Worm (Caenorhabditis elegans) whole organism, young adult: Measurements from ENCODE around the gene myo-3.

Experiments
- B0019.2 ChIP-seq: fragments of 200-800 bp; sonication (Bioruptor generic); conservative IDR thresholded peaks from 2 replicates; pipeline ENCODE4 v1.3.6; 2022; ENCODE audit warnings: missing genetic modification reagents, missing genetic modification characterization, missing compliant biosample characterization
- B0336.3 ChIP-seq: fragments of 200-800 bp; sonication (Bioruptor generic); IDR thresholded peaks from 2 replicates; pipeline ENCODE4 v1.3.6; 2022; ENCODE audit warnings: missing genetic modification characterization, missing compliant biosample characterization
- F39B2.1 ChIP-seq: fragments of 200-800 bp; sonication (Bioruptor generic); IDR thresholded peaks from 2 replicates; pipeline ENCODE4 v1.3.6; 2022; ENCODE audit warnings: missing genetic modification reagents, missing genetic modification characterization, missing compliant biosample characterization
- F49E8.2 ChIP-seq: sonication (generic microtip); optimal IDR thresholded peaks from 3 replicates; lab custom pipeline; 2017; ENCODE audit warnings: missing genetic modification characterization, mild to moderate bottlenecking, missing compliant biosample characterization, antibody characterized with exemption, moderate library complexity; ENCODE audit not compliant: insufficient read depth
- F55B11.4 ChIP-seq: sonication (generic microtip); optimal IDR thresholded peaks from 2 replicates; lab custom pipeline; 2016; ENCODE audit warnings: missing compliant biosample characterization, missing genetic modification characterization, borderline replicate concordance; ENCODE audit not compliant: insufficient read depth
- K11D2.4 ChIP-seq: fragments of 200-800 bp; sonication (Bioruptor generic); IDR thresholded peaks from 2 replicates; pipeline ENCODE4 v1.3.6; 2022; ENCODE audit warnings: missing genetic modification reagents, missing genetic modification characterization, missing compliant biosample characterization
- Y53G8AR.9 ChIP-seq: fragments of 200-800 bp; sonication (Bioruptor generic); conservative IDR thresholded peaks from 2 replicates; pipeline ENCODE4 v1.3.6; 2022; ENCODE audit warnings: missing genetic modification reagents, missing genetic modification characterization, missing compliant biosample characterization
- Y95B8A.8 ChIP-seq: fragments of 200-800 bp; sonication (Bioruptor generic); IDR thresholded peaks from 2 replicates; pipeline ENCODE4 v1.3.6; 2022; ENCODE audit warnings: missing genetic modification reagents, missing genetic modification characterization, missing compliant biosample characterization
- atf-7 ChIP-seq: sonication (generic microtip); optimal IDR thresholded peaks from 2 replicates; lab custom pipeline; 2017; ENCODE audit warnings: mild to moderate bottlenecking, missing genetic modification characterization, missing compliant biosample characterization
- bed-1 ChIP-seq: fragments of 200-800 bp; sonication (Bioruptor generic); IDR thresholded peaks from 2 replicates; pipeline ENCODE4 v1.3.6; 2022; ENCODE audit warnings: missing genetic modification reagents, missing genetic modification characterization, missing compliant biosample characterization
- ccch-3 ChIP-seq: fragments of 200-800 bp; sonication (Bioruptor generic); optimal IDR thresholded peaks from 2 replicates; lab custom pipeline; 2018; ENCODE audit warnings: mild to moderate bottlenecking, missing genetic modification characterization, missing compliant biosample characterization
- cebp-1 ChIP-seq, 2 experiments: fragments of 200-800 bp in 1 of 2; sonication (Bioruptor generic) in 1 of 2; sonication (generic microtip) in 1 of 2; IDR thresholded peaks in 1 of 2; optimal IDR thresholded peaks in 1 of 2; 2 replicates each; pipeline versions ENCODE4 v1.3.6 to Lab custom; 2017 to 2022; ENCODE audit warnings: missing compliant biosample characterization in 2 of 2, missing genetic modification characterization in 2 of 2, mild to moderate bottlenecking in 1 of 2, missing genetic modification reagents in 1 of 2, moderate library complexity in 1 of 2
- ceh-100 ChIP-seq: fragments of 200-800 bp; sonication (Bioruptor generic); IDR thresholded peaks from 2 replicates; pipeline ENCODE4 v1.3.6; 2022; ENCODE audit warnings: missing genetic modification reagents, missing genetic modification characterization, missing compliant biosample characterization
- die-1 ChIP-seq: sonication (generic microtip); optimal IDR thresholded peaks from 2 replicates; lab custom pipeline; 2016; ENCODE audit warnings: missing genotype, mild to moderate bottlenecking, missing genetic modification characterization, missing compliant biosample characterization
- dpl-1 ChIP-seq: fragments of 150-350 bp; optimal IDR thresholded peaks from 2 replicates; lab custom pipeline; 2014; ENCODE audit warnings: missing biosample characterization, missing genetic modification reagents, missing genetic modification characterization
- egl-18 ChIP-seq: fragments of 200-800 bp; sonication (Bioruptor generic); IDR thresholded peaks from 2 replicates; pipeline ENCODE4 v1.3.6; 2022; ENCODE audit warnings: missing genetic modification reagents, missing genetic modification characterization, missing compliant biosample characterization
- ets-4 ChIP-seq: fragments of 200-800 bp; sonication (Bioruptor generic); optimal IDR thresholded peaks from 2 replicates; lab custom pipeline; 2018; ENCODE audit warnings: mild to moderate bottlenecking, missing genetic modification characterization, missing compliant biosample characterization
- fkh-3 ChIP-seq: sonication (generic microtip); optimal IDR thresholded peaks from 2 replicates; lab custom pipeline; 2016; ENCODE audit warnings: mild to moderate bottlenecking, missing genetic modification characterization, missing compliant biosample characterization
- gei-17 ChIP-seq: fragments of 200-800 bp; sonication (Bioruptor generic); optimal IDR thresholded peaks from 2 replicates; lab custom pipeline; 2018; ENCODE audit warnings: mild to moderate bottlenecking, missing genetic modification characterization, missing compliant biosample characterization
- him-1 ChIP-seq: sonication (generic microtip); optimal IDR thresholded peaks from 2 replicates; lab custom pipeline; 2016; ENCODE audit warnings: missing genotype, missing genetic modification reagents, missing genetic modification characterization, missing compliant biosample characterization
- hmg-1.2 ChIP-seq: fragments of 200-800 bp; sonication (Bioruptor generic); IDR thresholded peaks from 2 replicates; pipeline ENCODE4 v1.3.6; 2022; ENCODE audit warnings: missing genetic modification reagents, missing genetic modification characterization, missing compliant biosample characterization
- hmg-20 ChIP-seq: fragments of 200-800 bp; sonication (Bioruptor generic); IDR thresholded peaks from 2 replicates; pipeline ENCODE4 v1.3.6; 2022; ENCODE audit warnings: missing genetic modification reagents, missing genetic modification characterization, missing compliant biosample characterization
- let-526 ChIP-seq: fragments of 200-800 bp; sonication (Bioruptor generic); IDR thresholded peaks from 2 replicates; pipeline ENCODE4 v1.3.6; 2022; ENCODE audit warnings: missing genetic modification reagents, missing genetic modification characterization, missing compliant biosample characterization
- let-607 ChIP-seq, 2 experiments: fragments of 200-800 bp in 1 of 2; sonication (Bioruptor generic) in 1 of 2; sonication (generic microtip) in 1 of 2; optimal IDR thresholded peaks; 2 replicates each; lab custom pipeline; 2016 to 2018; ENCODE audit warnings: mild to moderate bottlenecking in 2 of 2, missing compliant biosample characterization in 2 of 2, missing genetic modification characterization in 2 of 2, moderate library complexity in 2 of 2, missing genotype in 1 of 2
- lin-35 ChIP-seq, 3 experiments: fragments of 150-350 bp in 2 of 3; sonication (generic microtip) in 1 of 3; optimal IDR thresholded peaks; 2 replicates each; lab custom pipeline; 2014 to 2018; ENCODE audit warnings: missing biosample characterization in 3 of 3, missing genetic modification characterization in 3 of 3, missing genetic modification reagents in 3 of 3
- lin-54 ChIP-seq: fragments of 200-800 bp; sonication (Bioruptor generic); optimal IDR thresholded peaks from 2 replicates; lab custom pipeline; 2018; ENCODE audit warnings: mild to moderate bottlenecking, missing genetic modification characterization, missing compliant biosample characterization
- lsl-1 ChIP-seq: fragments of 200-800 bp; sonication (Bioruptor generic); optimal IDR thresholded peaks from 2 replicates; lab custom pipeline; 2018; ENCODE audit warnings: mild to moderate bottlenecking, missing genetic modification characterization, moderate library complexity, missing compliant biosample characterization
- lsy-27 ChIP-seq: sonication (generic microtip); optimal IDR thresholded peaks from 2 replicates; lab custom pipeline; 2017; ENCODE audit warnings: missing genetic modification characterization, mild to moderate bottlenecking, missing compliant biosample characterization, antibody characterized with exemption, missing genotype, borderline replicate concordance; ENCODE audit not compliant: insufficient read depth
- madf-3 ChIP-seq: fragments of 200-800 bp; sonication (Bioruptor generic); IDR thresholded peaks from 2 replicates; pipeline ENCODE4 v1.3.6; 2022; ENCODE audit warnings: missing genetic modification reagents, missing genetic modification characterization, missing compliant biosample characterization
- madf-6 ChIP-seq: fragments of 200-800 bp; sonication (Bioruptor generic); IDR thresholded peaks from 2 replicates; pipeline ENCODE4 v1.3.6; 2022; ENCODE audit warnings: missing genetic modification reagents, missing genetic modification characterization, missing compliant biosample characterization
- madf-8 ChIP-seq: fragments of 200-800 bp; sonication (Bioruptor generic); conservative IDR thresholded peaks from 2 replicates; pipeline ENCODE4 v1.3.6; 2022; ENCODE audit warnings: missing genetic modification reagents, missing genetic modification characterization, missing compliant biosample characterization
- mxl-1 ChIP-seq: sonication (generic microtip); optimal IDR thresholded peaks from 2 replicates; lab custom pipeline; 2016; ENCODE audit warnings: missing genetic modification characterization, missing compliant biosample characterization
- nhr-27 ChIP-seq: fragments of 200-800 bp; sonication (Bioruptor generic); optimal IDR thresholded peaks from 2 replicates; lab custom pipeline; 2018; ENCODE audit warnings: mild to moderate bottlenecking, missing genetic modification characterization, moderate library complexity, missing compliant biosample characterization
- nhr-80 ChIP-seq: sonication (generic microtip); optimal IDR thresholded peaks from 2 replicates; lab custom pipeline; 2016; ENCODE audit warnings: missing genetic modification characterization, missing compliant biosample characterization
- nhr-90 ChIP-seq: sonication (generic microtip); optimal IDR thresholded peaks from 2 replicates; lab custom pipeline; 2016; ENCODE audit warnings: missing genotype, mild to moderate bottlenecking, missing genetic modification characterization, missing compliant biosample characterization
- pbrm-1 ChIP-seq: fragments of 200-800 bp; sonication (Bioruptor generic); IDR thresholded peaks from 2 replicates; pipeline ENCODE4 v1.3.6; 2022; ENCODE audit warnings: missing genetic modification reagents, missing genetic modification characterization, missing compliant biosample characterization
- rec-8 ChIP-seq, 2 experiments: sonication (generic microtip); optimal IDR thresholded peaks; 2 replicates each; lab custom pipeline; 2016; ENCODE audit warnings: mild to moderate bottlenecking in 2 of 2, missing genetic modification characterization in 2 of 2, missing genetic modification reagents in 2 of 2, missing genotype in 2 of 2, missing biosample characterization in 1 of 2, missing compliant biosample characterization in 1 of 2, moderate library complexity in 1 of 2
- sea-2 ChIP-seq: fragments of 200-800 bp; sonication (Bioruptor generic); IDR thresholded peaks from 2 replicates; pipeline ENCODE4 v1.3.6; 2022; ENCODE audit warnings: missing genetic modification characterization, missing compliant biosample characterization
- snpc-3.4 ChIP-seq: sonication (generic microtip); optimal IDR thresholded peaks from 2 replicates; lab custom pipeline; 2017; ENCODE audit warnings: missing genetic modification characterization, mild to moderate bottlenecking, missing compliant biosample characterization, antibody characterized with exemption, moderate library complexity, missing genotype, missing genetic modification reagents
- tbp1 ChIP-seq: fragments of 200-800 bp; sonication (Bioruptor generic); optimal IDR thresholded peaks from 2 replicates; lab custom pipeline; 2018; ENCODE audit warnings: mild to moderate bottlenecking, missing genetic modification characterization, missing compliant biosample characterization
- tlf-1 ChIP-seq: fragments of 200-800 bp; sonication (Bioruptor generic); optimal IDR thresholded peaks from 2 replicates; lab custom pipeline; 2018; ENCODE audit warnings: mild to moderate bottlenecking, missing genetic modification characterization, missing compliant biosample characterization
- xnd-1 ChIP-seq: sonication (generic microtip); optimal IDR thresholded peaks from 2 replicates; lab custom pipeline; 2016; ENCODE audit warnings: missing genotype, missing genetic modification reagents, missing genetic modification characterization, missing compliant biosample characterization
- zim-3 ChIP-seq: sonication (generic microtip); optimal IDR thresholded peaks from 2 replicates; lab custom pipeline; 2017; ENCODE audit warnings: mild to moderate bottlenecking, missing genetic modification characterization, moderate library complexity, missing compliant biosample characterization
- ztf-18 ChIP-seq: sonication (generic microtip); optimal IDR thresholded peaks from 2 replicates; lab custom pipeline; 2016; ENCODE audit warnings: missing genotype, mild to moderate bottlenecking, missing genetic modification characterization, missing compliant biosample characterization
- ztf-28 ChIP-seq: fragments of 200-800 bp; sonication (Bioruptor generic); IDR thresholded peaks from 2 replicates; pipeline ENCODE4 v1.3.6; 2022; ENCODE audit warnings: missing genetic modification reagents, missing genetic modification characterization, missing compliant biosample characterization

Gene myo-3

DNA sequence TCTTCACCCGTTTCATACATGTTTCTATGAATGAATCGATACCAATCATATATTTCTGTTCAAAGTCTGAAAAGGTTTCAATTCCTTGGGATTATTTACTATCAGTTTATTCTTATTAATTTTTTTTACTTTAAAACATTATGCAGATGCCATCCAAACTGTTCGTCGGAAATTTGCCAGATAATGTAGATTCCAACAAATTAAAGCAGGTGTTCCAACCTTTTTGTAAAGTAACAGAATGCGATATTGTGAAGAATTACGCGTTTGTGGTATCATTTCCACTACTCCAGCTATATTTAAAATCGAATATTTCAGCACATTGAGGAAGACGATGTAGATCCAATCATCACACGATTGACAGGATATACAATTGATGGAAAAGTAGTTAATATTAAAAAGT is 42.0 kb downstream of the myo-3 start, which contains the start of gene rnp-1 (continued):
- TF ChIP-seq F39B2.1 (GFP tag; lab: Robert Waterston, UW) (no peak), cebp-1 (GFP tag; IDR thresholded peaks at IDR 0.05; lab: Robert Waterston, UW) (no peak), cebp-1 (tag; optimal IDR thresholded peaks at IDR 0.05; lab: Kevin White, UChicago) (no peak), hmg-20 (GFP tag; lab: Robert Waterston, UW) (no peak), Y53G8AR.9 (GFP tag; lab: Robert Waterston, UW) (0 out of 2 replicates have a peak, but pooled peaks have one; percentile 36), ceh-100 (GFP tag; lab: Robert Waterston, UW) (0 out of 2 replicates have a peak, but pooled peaks have one; percentile 23), ets-4 (GFP tag; lab: Kevin White, UChicago) (no peak), lsy-27 (tag; lab: Kevin White, UChicago) (no peak), xnd-1 (tag; lab: Kevin White, UChicago) (no peak), rec-8 (tag; optimal IDR thresholded peaks at IDR 0.05; lab: Kevin White, UChicago) (no peak), ccch-3 (GFP tag; lab: Kevin White, UChicago) (no peak), B0019.2 (GFP tag; lab: Robert Waterston, UW) (no peak), atf-7 (tag; lab: Kevin White, UChicago) (no peak), hmg-1.2 (GFP tag; lab: Robert Waterston, UW) (0 out of 2 replicates have a peak, but pooled peaks have one; percentile 8), B0336.3 (GFP tag; lab: Robert Waterston, UW) (peak; percentile 58; the same call in 1 of the 2 replicates), Y95B8A.8 (GFP tag; lab: Robert Waterston, UW) (no peak), madf-3 (GFP tag; lab: Robert Waterston, UW) (no peak), madf-6 (GFP tag; lab: Robert Waterston, UW) (no peak)

DNA sequence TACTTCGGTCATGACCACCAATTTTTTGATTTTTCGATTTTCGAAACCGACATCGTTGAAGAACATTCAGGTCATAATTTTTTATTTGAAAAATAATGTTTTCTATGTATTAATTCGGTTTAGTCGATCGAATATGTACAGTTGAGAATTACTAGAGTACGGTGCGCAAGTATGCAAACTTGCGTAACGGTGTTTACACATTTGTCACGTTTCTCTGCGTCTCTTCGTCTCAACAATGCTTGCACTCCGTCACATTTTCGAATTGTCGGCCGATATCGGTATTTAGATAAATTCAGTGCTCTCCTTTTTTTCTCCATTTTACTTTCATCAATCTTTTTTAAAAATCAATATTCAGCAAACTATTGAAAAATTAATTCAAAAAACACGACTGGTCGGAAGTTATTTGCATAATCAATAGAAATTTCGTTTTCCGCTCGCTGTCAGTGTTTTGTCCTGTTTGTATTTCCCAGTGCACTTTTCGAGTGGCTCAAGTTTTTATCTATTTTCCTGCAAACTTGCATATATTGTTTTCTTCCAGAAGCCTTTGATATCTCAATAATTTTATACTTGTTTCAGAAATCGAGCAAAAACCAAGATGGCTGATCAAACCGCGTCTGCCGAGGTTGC is 43.1 kb downstream of the myo-3 start, which contains the start of gene dpy-30:
TSS of gene dpy-30 (plus strand) at position 577 of the 627 bp plus-strand sequence.
- TF ChIP-seq sea-2 (GFP tag; lab: Robert Waterston, UW), result no peak
- peak; percentile 44; the same call in 1 of the 2 replicates for TF ChIP-seq pbrm-1 (GFP tag; lab: Robert Waterston, UW)
- TF ChIP-seq lin-35 (GFP tag; optimal IDR thresholded peaks at IDR 0.05; lab: Kevin White, UChicago), result no peak
- peak; percentile 3 for TF ChIP-seq tbp1 (GFP tag; lab: Kevin White, UChicago)
- no peak for TF ChIP-seq bed-1
- TF ChIP-seq F55B11.4 (tag; lab: Kevin White, UChicago), result no peak
- no peak for TF ChIP-seq let-607 (tag; optimal IDR thresholded peaks at IDR 0.05; lab: Kevin White, UChicago)
- no peak for TF ChIP-seq fkh-3 (tag; lab: Kevin White, UChicago)
- TF ChIP-seq nhr-90 (tag; lab: Kevin White, UChicago), result no peak
- peak; percentile 57 for TF ChIP-seq snpc-3.4 (tag; lab: Kevin White, UChicago)
- TF ChIP-seq gei-17 (GFP tag; lab: Kevin White, UChicago), result no peak
- TF ChIP-seq madf-8 (GFP tag; lab: Robert Waterston, UW), result no peak
- TF ChIP-seq ztf-18 (tag; lab: Kevin White, UChicago), result peak; percentile 10
- no peak for TF ChIP-seq nhr-27
- peak; percentile 62 for TF ChIP-seq lsl-1 (GFP tag; lab: Kevin White, UChicago)
- no peak for TF ChIP-seq egl-18 (GFP tag; lab: Robert Waterston, UW)
- no peak for TF ChIP-seq nhr-80 (tag; lab: Kevin White, UChicago)
- no peak for TF ChIP-seq tlf-1 (GFP tag; lab: Kevin White, UChicago)
- no peak for TF ChIP-seq let-526 (GFP tag; lab: Robert Waterston, UW)
- peak; percentile 60 for TF ChIP-seq F49E8.2
- TF ChIP-seq mxl-1, result no peak
- TF ChIP-seq him-1 (tag; lab: Kevin White, UChicago), result no peak
- no peak for TF ChIP-seq K11D2.4
- no peak for TF ChIP-seq ztf-28 (GFP tag; lab: Robert Waterston, UW)
- peak; percentile 53 for TF ChIP-seq lin-54 (GFP tag; lab: Kevin White, UChicago)
- TF ChIP-seq hmg-1.2 (GFP tag; lab: Robert Waterston, UW), result peak; percentile 86
- TF ChIP-seq dpl-1 (GFP tag; lab: Kevin White, UChicago), result no peak
- no peak for TF ChIP-seq die-1
- no peak for TF ChIP-seq zim-3
